Worm (Caenorhabditis elegans): ENCODE results near the gene srab-23.

- TF ChIP-seq nhr-129 (tag; optimal IDR thresholded peaks at IDR 0.05) (no peak), ama-1 (optimal IDR thresholded peaks at IDR 0.05) (no peak), ceh-82 (tag; optimal IDR thresholded peaks at IDR 0.05) (no peak), nhr-23 (tag; optimal IDR thresholded peaks at IDR 0.05) (no peak), unc-62 (GFP tag; optimal IDR thresholded peaks at IDR 0.05) (no peak), elt-1 (tag; optimal IDR thresholded peaks at IDR 0.05) (no peak), snpc-4 (tag; optimal IDR thresholded peaks at IDR 0.05) (no peak), nhr-11 (tag; optimal IDR thresholded peaks at IDR 0.05) (no peak), egl-27 (tag; optimal IDR thresholded peaks at IDR 0.05) (no peak), lin-11 (tag; optimal IDR thresholded peaks at IDR 0.05) (no peak), unc-39 (tag; optimal IDR thresholded peaks at IDR 0.05) (no peak), lin-13 (GFP tag; optimal IDR thresholded peaks at IDR 0.05) (no peak), nhr-25 (tag; optimal IDR thresholded peaks at IDR 0.05) (no peak), alr-1 (tag; optimal IDR thresholded peaks at IDR 0.05) (no peak)
Observed at ce11 chrV:1992515-1992968, 42.9 kb downstream of the srab-23 start, which contains the start of gene tnt-4.
